Fruit fly (Drosophila melanogaster) whole organism, embryonic: ENCODE data around the gene UQCR-6.4L.

Experiments
- Awh ChIP-seq: fragments of 200-800 bp; sonication (Bioruptor generic); IDR thresholded peaks from 2 replicates; pipeline ENCODE4, ENCODE4 v1.3.6; 2022; ENCODE audit warnings: missing biosample characterization, missing genetic modification characterization
- CG11504 ChIP-seq: fragments of 200-800 bp; sonication (Bioruptor generic); optimal IDR thresholded peaks from 3 replicates; lab custom pipeline; 2019; ENCODE audit warnings: missing biosample characterization, mild to moderate bottlenecking, missing genetic modification characterization, moderate library complexity
- CG14050 ChIP-seq: fragments of 200-800 bp; sonication (Bioruptor generic); IDR thresholded peaks from 3 replicates; pipeline ENCODE4 v1.3.6; 2022; ENCODE audit warnings: missing biosample characterization, missing genetic modification characterization
- CG1647 ChIP-seq: fragments of 200-800 bp; sonication (Bioruptor generic); optimal IDR thresholded peaks from 3 replicates; lab custom pipeline; 2016; ENCODE audit warnings: missing biosample characterization, missing genetic modification characterization
- CG16813 ChIP-seq: fragments of 200-800 bp; sonication (Bioruptor generic); IDR thresholded peaks from 3 replicates; pipeline ENCODE4 v1.3.6; 2022; ENCODE audit warnings: missing biosample characterization, missing genetic modification characterization; ENCODE audit not compliant: partially characterized antibody
- CG18011 ChIP-seq: fragments of 200-800 bp; sonication (Bioruptor generic); optimal IDR thresholded peaks from 2 replicates; lab custom pipeline; 2017; ENCODE audit warnings: missing biosample characterization, missing genetic modification characterization, mild to moderate bottlenecking, moderate library complexity, missing genotype
- CG1832 ChIP-seq: fragments of 200-800 bp; sonication (Bioruptor generic); optimal IDR thresholded peaks from 2 replicates; lab custom pipeline; 2017; ENCODE audit warnings: missing biosample characterization, mild to moderate bottlenecking, missing genetic modification characterization, inconsistent platforms
- CG3281 ChIP-seq: fragments of 200-800 bp; sonication (Bioruptor generic); optimal IDR thresholded peaks from 3 replicates; lab custom pipeline; 2017; ENCODE audit warnings: missing biosample characterization, mild to moderate bottlenecking, missing genetic modification characterization
- CG4328 ChIP-seq: fragments of 200-800 bp; sonication (Bioruptor generic); optimal IDR thresholded peaks from 3 replicates; lab custom pipeline; 2017; ENCODE audit warnings: missing biosample characterization, missing genetic modification reagents, missing genetic modification characterization
- CG43689 ChIP-seq: fragments of 200-800 bp; sonication (Bioruptor generic); IDR thresholded peaks from 2 replicates; pipeline ENCODE4 v1.3.6; 2022; ENCODE audit warnings: missing biosample characterization, missing genetic modification characterization
- CG4424 ChIP-seq: fragments of 200-800 bp; sonication (Bioruptor generic); optimal IDR thresholded peaks from 3 replicates; lab custom pipeline; 2016; ENCODE audit warnings: missing biosample characterization, missing genetic modification characterization
- CG4854 ChIP-seq: fragments of 200-800 bp; sonication (Bioruptor generic); optimal IDR thresholded peaks from 2 replicates; lab custom pipeline; 2016; ENCODE audit warnings: missing biosample characterization, missing genetic modification characterization, inconsistent platforms
- CG5953 ChIP-seq: fragments of 200-800 bp; sonication (Bioruptor generic); IDR thresholded peaks from 2 replicates; pipeline ENCODE4 v1.3.6; 2022; ENCODE audit warnings: missing biosample characterization, missing genetic modification characterization
- CG6272 ChIP-seq: fragments of 200-800 bp; sonication (Bioruptor generic); IDR thresholded peaks from 2 replicates; pipeline ENCODE4 v1.3.6; 2022; ENCODE audit warnings: missing biosample characterization, missing genetic modification characterization
- CG7372 ChIP-seq: fragments of 200-800 bp; sonication (Bioruptor generic); IDR thresholded peaks from 2 replicates; pipeline ENCODE4 v1.3.6; 2022; ENCODE audit warnings: missing biosample characterization, missing genetic modification characterization
- CG7786 ChIP-seq: fragments of 200-800 bp; sonication (Bioruptor generic); optimal IDR thresholded peaks from 2 replicates; lab custom pipeline; 2016; ENCODE audit warnings: missing biosample characterization, missing genetic modification characterization
- CG8388 ChIP-seq: fragments of 200-800 bp; sonication (Bioruptor generic); optimal IDR thresholded peaks from 2 replicates; lab custom pipeline; 2019; ENCODE audit warnings: missing biosample characterization, mild to moderate bottlenecking, missing genetic modification characterization, moderate library complexity
- CG8765 ChIP-seq: fragments of 200-800 bp; sonication (Bioruptor generic); IDR thresholded peaks from 2 replicates; pipeline ENCODE4 v1.3.6; 2022; ENCODE audit warnings: missing biosample characterization, missing genetic modification characterization
- CG9215 ChIP-seq: fragments of 200-800 bp; sonication (Bioruptor generic); IDR thresholded peaks from 2 replicates; pipeline ENCODE4 v1.3.6; 2022; ENCODE audit warnings: missing biosample characterization, missing genetic modification characterization
- Camta ChIP-seq: fragments of 200-800 bp; sonication (Bioruptor generic); optimal IDR thresholded peaks from 2 replicates; lab custom pipeline; 2016; ENCODE audit warnings: missing biosample characterization, missing genetic modification characterization
- HLH54F ChIP-seq: fragments of 200-800 bp; sonication (Bioruptor generic); optimal IDR thresholded peaks from 3 replicates; lab custom pipeline; 2016; ENCODE audit warnings: missing biosample characterization, missing genetic modification characterization
- HLHmδ ChIP-seq: fragments of 200-800 bp; sonication (Bioruptor generic); optimal IDR thresholded peaks from 2 replicates; lab custom pipeline; 2018; ENCODE audit warnings: missing biosample characterization, mild to moderate bottlenecking, missing genetic modification characterization, moderate library complexity
- Hey ChIP-seq: fragments of 200-800 bp; sonication (Bioruptor generic); optimal IDR thresholded peaks from 3 replicates; lab custom pipeline; 2018; ENCODE audit warnings: missing biosample characterization, mild to moderate bottlenecking, missing genetic modification characterization
- Hmx ChIP-seq: fragments of 200-800 bp; sonication (Bioruptor generic); optimal IDR thresholded peaks from 2 replicates; lab custom pipeline; 2016; ENCODE audit warnings: missing biosample characterization, missing genetic modification characterization
- Hr78 ChIP-seq, 2 experiments: fragments of 200-800 bp in 1 of 2; fragments of >200 bp in 1 of 2; sonication (Bioruptor generic) in 1 of 2; optimal IDR thresholded peaks; 2 replicates each; lab custom pipeline; 2017 to 2019; ENCODE audit warnings: missing biosample characterization in 2 of 2, missing genetic modification characterization in 2 of 2, mild to moderate bottlenecking in 1 of 2, moderate library complexity in 1 of 2
- Lim3 ChIP-seq: fragments of 200-800 bp; sonication (Bioruptor generic); IDR thresholded peaks from 2 replicates; pipeline ENCODE4 v1.3.6; 2022; ENCODE audit warnings: missing biosample characterization, missing genetic modification characterization
- MESR4 ChIP-seq: fragments of 200-800 bp; sonication (Bioruptor generic); optimal IDR thresholded peaks from 2 replicates; lab custom pipeline; 2018; ENCODE audit warnings: missing biosample characterization, mild to moderate bottlenecking, missing genetic modification characterization, moderate library complexity
- Mad ChIP-seq: fragments of 200-800 bp; sonication (Bioruptor generic); optimal IDR thresholded peaks from 2 replicates; lab custom pipeline; 2016; ENCODE audit warnings: missing biosample characterization, missing genetic modification characterization
- Max ChIP-seq: fragments of 200-800 bp; sonication (Bioruptor generic); optimal IDR thresholded peaks from 2 replicates; lab custom pipeline; 2016; ENCODE audit warnings: missing biosample characterization, mild to moderate bottlenecking, missing genetic modification characterization
- Nf-YB ChIP-seq: fragments of 200-800 bp; sonication (Bioruptor generic); optimal IDR thresholded peaks from 3 replicates; lab custom pipeline; 2019; ENCODE audit warnings: missing biosample characterization, mild to moderate bottlenecking, missing genetic modification characterization, moderate library complexity
- Oli ChIP-seq: fragments of 200-800 bp; sonication (Bioruptor generic); optimal IDR thresholded peaks from 2 replicates; lab custom pipeline; 2018; ENCODE audit warnings: missing biosample characterization, mild to moderate bottlenecking, missing genetic modification characterization, moderate library complexity
- Opbp ChIP-seq: fragments of 200-800 bp; sonication (Bioruptor generic); IDR thresholded peaks from 3 replicates; pipeline ENCODE4 v1.3.6; 2022; ENCODE audit warnings: missing biosample characterization, missing genetic modification characterization; ENCODE audit not compliant: partially characterized antibody
- Sry-β ChIP-seq: fragments of 200-800 bp; sonication (Bioruptor generic); optimal IDR thresholded peaks from 2 replicates; lab custom pipeline; 2018; ENCODE audit warnings: missing biosample characterization, mild to moderate bottlenecking, missing genetic modification characterization, moderate library complexity
- Usf ChIP-seq: fragments of 200-800 bp; sonication (Bioruptor generic); optimal IDR thresholded peaks from 2 replicates; lab custom pipeline; 2017; ENCODE audit warnings: missing genotype, missing biosample characterization, missing genetic modification characterization
- Vsx1 ChIP-seq: fragments of 200-800 bp; sonication (Bioruptor generic); optimal IDR thresholded peaks from 2 replicates; lab custom pipeline; 2017; ENCODE audit warnings: missing biosample characterization, mild to moderate bottlenecking, missing genetic modification characterization, missing genetic modification reagents
- aop ChIP-seq: fragments of 200-800 bp; sonication (Bioruptor generic); IDR thresholded peaks from 2 replicates; pipeline ENCODE4 v1.3.6; 2022; ENCODE audit warnings: missing biosample characterization, missing genetic modification characterization
- bcd ChIP-seq: fragments of 200-800 bp; sonication (Bioruptor generic); optimal IDR thresholded peaks from 2 replicates; lab custom pipeline; 2017; ENCODE audit warnings: missing biosample characterization, mild to moderate bottlenecking, missing genetic modification characterization
- chn ChIP-seq: fragments of 200-800 bp; sonication (Bioruptor generic); optimal IDR thresholded peaks from 2 replicates; lab custom pipeline; 2016; ENCODE audit warnings: missing biosample characterization, missing genetic modification characterization
- dan ChIP-seq: fragments of 200-800 bp; sonication (Bioruptor generic); IDR thresholded peaks from 2 replicates; pipeline ENCODE4 v1.3.6; 2022; ENCODE audit warnings: missing biosample characterization, missing genetic modification characterization
- gcm ChIP-seq: fragments of 200-800 bp; sonication (Bioruptor generic); optimal IDR thresholded peaks from 2 replicates; lab custom pipeline; 2019; ENCODE audit warnings: missing biosample characterization, mild to moderate bottlenecking, missing genetic modification characterization, moderate library complexity
- hkb ChIP-seq, 2 experiments: fragments of 200-800 bp in 1 of 2; fragments of >200 bp in 1 of 2; sonication (Bioruptor generic) in 1 of 2; IDR thresholded peaks in 1 of 2; optimal IDR thresholded peaks in 1 of 2; 2 replicates each; pipeline versions ENCODE4 v1.3.6 to Lab custom; 2017 to 2022; ENCODE audit warnings: missing biosample characterization in 1 of 2, missing genetic modification characterization in 1 of 2
- nom ChIP-seq: fragments of 200-800 bp; sonication (Bioruptor generic); optimal IDR thresholded peaks from 2 replicates; lab custom pipeline; 2017; ENCODE audit warnings: missing biosample characterization, missing genetic modification characterization, mild to moderate bottlenecking, moderate library complexity, missing genetic modification reagents
- p53 ChIP-seq: fragments of 200-800 bp; sonication (Bioruptor generic); optimal IDR thresholded peaks from 2 replicates; lab custom pipeline; 2016; ENCODE audit warnings: missing biosample characterization, missing genetic modification characterization
- pb ChIP-seq: fragments of 200-800 bp; sonication (Bioruptor generic); optimal IDR thresholded peaks from 3 replicates; lab custom pipeline; 2016; ENCODE audit warnings: missing biosample characterization, missing genetic modification characterization
- run ChIP-seq: fragments of 200-800 bp; sonication (Bioruptor generic); optimal IDR thresholded peaks from 3 replicates; lab custom pipeline; 2018; ENCODE audit warnings: missing biosample characterization, mild to moderate bottlenecking, missing genetic modification characterization
- slbo ChIP-seq: fragments of 200-800 bp; sonication (Bioruptor generic); IDR thresholded peaks from 2 replicates; pipeline ENCODE4 v1.3.6; 2022; ENCODE audit warnings: missing biosample characterization, missing genetic modification characterization
- tll ChIP-seq, 2 experiments: fragments of 200-800 bp in 1 of 2; fragments of >200 bp in 1 of 2; sonication (Bioruptor generic) in 1 of 2; optimal IDR thresholded peaks; 2 replicates each; lab custom pipeline; 2017 to 2019; ENCODE audit warnings: missing biosample characterization in 2 of 2, missing genetic modification characterization in 2 of 2, mild to moderate bottlenecking in 1 of 2, moderate library complexity in 1 of 2
- wek ChIP-seq: fragments of 200-800 bp; sonication (Bioruptor generic); optimal IDR thresholded peaks from 3 replicates; lab custom pipeline; 2018; ENCODE audit warnings: missing biosample characterization, mild to moderate bottlenecking, missing genetic modification characterization, moderate library complexity
- zfh2 ChIP-seq: fragments of 200-800 bp; sonication (Bioruptor generic); optimal IDR thresholded peaks from 2 replicates; lab custom pipeline; 2016; ENCODE audit warnings: missing biosample characterization, missing genetic modification characterization

UQCR-6.4L gene

DNA sequence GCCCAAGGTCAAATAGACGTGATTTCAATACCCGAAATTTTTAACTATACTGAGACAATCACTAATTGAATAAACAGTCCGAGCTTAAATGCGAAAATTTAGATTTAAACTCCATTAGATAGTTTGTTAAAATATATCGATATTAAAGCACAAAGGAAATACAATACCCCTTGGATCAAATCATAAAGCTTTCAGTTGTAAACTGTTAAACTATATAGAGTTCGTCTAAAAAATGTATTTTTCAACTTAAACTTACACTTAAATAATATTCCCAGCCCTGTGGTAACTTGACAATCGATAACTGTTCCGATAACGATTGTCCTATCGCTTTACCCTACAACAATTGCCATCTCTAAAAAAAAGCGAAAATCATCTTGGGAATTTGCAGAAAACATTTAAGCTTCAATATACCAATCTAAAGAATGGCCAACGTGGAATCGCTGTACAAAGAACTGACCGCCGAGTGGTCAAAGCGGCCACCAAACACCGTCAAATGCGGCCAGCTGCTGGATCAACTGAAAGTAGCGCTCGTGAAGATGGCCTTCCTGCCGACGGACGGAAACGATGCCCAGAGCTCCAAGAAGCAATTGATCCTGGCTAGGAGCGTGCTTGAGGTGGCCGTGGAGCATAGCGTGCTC, 16.2 kb downstream of the UQCR-6.4L start, which contains the start of gene Rpn12 (continued):
- TF ChIP-seq CG1647 (no peak), Max (GFP tag; lab: Kevin White, UChicago) (no peak), gcm (GFP tag; lab: Kevin White, UChicago) (no peak), CG43689 (no peak), CG16813 (peak; percentile 83), Hey (tag; lab: Kevin White, UChicago) (no peak), CG9215 (no peak), CG11504 (no peak), Hr78 (GFP tag; optimal IDR thresholded peaks at IDR 0.05; lab: Kevin White, UChicago) (no peak), hkb (optimal IDR thresholded peaks at IDR 0.05; lab: Kevin White, UChicago) (no peak), hkb (GFP tag; IDR thresholded peaks at IDR 0.05; lab: Robert Waterston, UW) (no peak), CG7372 (GFP tag; lab: Robert Waterston, UW) (0 out of 2 replicates have a peak, but pooled peaks have one; percentile 20), slbo (GFP tag; lab: Robert Waterston, UW) (peak; percentile 27; the same call in 1 of the 2 replicates), dan (no peak), CG8765 (GFP tag; lab: Robert Waterston, UW) (no peak), run (tag; lab: Kevin White, UChicago) (no peak), wek (GFP tag; lab: Kevin White, UChicago) (no peak), chn (no peak), zfh2 (GFP tag; lab: Kevin White, UChicago) (peak; percentile 29), CG4424 (no peak), Awh (no peak), MESR4 (GFP tag; lab: Kevin White, UChicago) (peak; percentile 80), Opbp (GFP tag; lab: Robert Waterston, UW) (peak; percentile 78; the same call in 2 of the 3 replicates), aop (GFP tag; lab: Robert Waterston, UW) (no peak), nom (GFP tag; lab: Kevin White, UChicago) (no peak), Sry-β (no peak), CG18011 (GFP tag; lab: Kevin White, UChicago) (no peak), tll (GFP tag; optimal IDR thresholded peaks at IDR 0.05; lab: Kevin White, UChicago) (no peak), HLH54F (GFP tag; lab: Kevin White, UChicago) (peak; percentile 15), CG5953 (GFP tag; lab: Robert Waterston, UW) (no peak), p53 (GFP tag; lab: Kevin White, UChicago) (no peak), Usf (GFP tag; lab: Kevin White, UChicago) (no peak), CG14050 (GFP tag; lab: Robert Waterston, UW) (no peak), Oli (no peak), Mad (GFP tag; lab: Kevin White, UChicago) (no peak), Lim3 (GFP tag; lab: Robert Waterston, UW) (no peak), CG1832 (GFP tag; lab: Kevin White, UChicago) (no peak), CG6272 (GFP tag; lab: Robert Waterston, UW) (no peak), CG3281 (peak; percentile 20), pb (no peak), CG7786 (no peak), HLHmδ (GFP tag; lab: Kevin White, UChicago) (no peak), Camta (GFP tag; lab: Kevin White, UChicago) (peak; percentile 10), CG4854 (GFP tag; lab: Kevin White, UChicago) (no peak), CG8388 (no peak), Hmx (no peak), Vsx1 (no peak), CG4328 (no peak), Nf-YB (GFP tag; lab: Kevin White, UChicago) (no peak), bcd (no peak)
